Fruit fly (Drosophila melanogaster): ENCODE results near the gene CG6834.

Gene CG6834

DNA sequence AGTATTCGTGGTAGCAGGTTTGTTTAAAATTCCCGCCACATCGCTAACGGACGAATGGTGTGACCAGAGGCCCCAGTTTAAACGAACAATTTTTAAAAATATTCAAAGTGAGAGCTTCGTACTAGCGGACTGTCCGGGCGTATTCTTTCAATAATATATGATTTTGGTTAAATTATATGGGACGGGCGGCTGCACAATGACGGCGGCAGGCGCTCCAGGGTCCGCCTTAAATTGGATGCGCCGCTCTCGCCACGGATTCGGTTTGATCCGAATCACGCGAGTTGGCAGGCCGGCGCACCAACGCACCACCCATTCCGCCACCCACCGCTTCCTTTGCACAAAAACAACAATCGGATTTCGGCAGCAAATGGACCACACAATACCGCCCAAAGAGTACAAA, 47.4 kb upstream of the CG6834 start, which contains the start of gene CG14721 (continued):
- TF ChIP-seq CG14710 (tag; optimal IDR thresholded peaks at IDR 0.05) (peak; percentile 58), CG8478 (optimal IDR thresholded peaks at IDR 0.05) (no peak), knrl (GFP tag; IDR thresholded peaks at IDR 0.05; ENCODE audit: partially characterized antibody) (peak; percentile 56), ttk (GFP tag; IDR thresholded peaks at IDR 0.05) (no peak), Awh (GFP tag; IDR thresholded peaks at IDR 0.05) (no peak), ranshi (GFP tag; IDR thresholded peaks at IDR 0.05) (peak; percentile 18; the same call in 1 of the 2 replicates), CG2129 (GFP tag; IDR thresholded peaks at IDR 0.05; ENCODE audit: partially characterized antibody) (no peak), jumu (GFP tag; optimal IDR thresholded peaks at IDR 0.05) (peak; percentile 55), en (GFP tag; optimal IDR thresholded peaks at IDR 0.05) (no peak), run (tag; optimal IDR thresholded peaks at IDR 0.05) (no peak), Sin3A (optimal IDR thresholded peaks at IDR 0.05) (peak; percentile 78)

DNA sequence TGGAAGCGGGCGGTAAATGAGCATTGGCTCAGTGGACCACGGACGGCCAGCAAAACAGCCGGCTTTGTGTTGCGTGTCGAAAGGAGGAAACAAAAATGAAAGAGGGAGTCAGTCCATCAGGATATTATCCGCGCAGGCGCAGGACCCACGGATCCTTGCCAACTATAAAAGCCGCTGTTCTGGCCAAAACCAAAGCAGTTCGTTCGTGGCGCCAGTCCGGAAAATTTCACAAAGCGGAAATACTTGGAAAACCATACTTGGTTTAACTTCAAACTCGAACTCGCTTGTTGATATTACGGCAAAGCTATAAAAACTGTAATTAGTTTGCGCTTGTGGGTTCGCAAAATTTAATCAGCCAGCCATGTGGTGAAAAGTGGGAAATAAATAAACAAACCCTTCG, 33.7 kb upstream of the CG6834 start, which contains the start of gene CG12594:
Gene CG12594, plus strand, starts transcription at position 142 of the 400 bp plus-strand sequence.
- TF ChIP-seq ewg (GFP tag; optimal IDR thresholded peaks at IDR 0.05) (peak; percentile 74), CG30431 (GFP tag; optimal IDR thresholded peaks at IDR 0.05) (no peak), Deaf1 (tag; optimal IDR thresholded peaks at IDR 0.05) (peak; percentile 7), abd-A (tag; optimal IDR thresholded peaks at IDR 0.05) (peak; percentile 32), Jarid2 (GFP tag; optimal IDR thresholded peaks at IDR 0.05) (peak; percentile 4), CG5180 (GFP tag; optimal IDR thresholded peaks at IDR 0.05) (peak; percentile 67), Dbx (GFP tag; IDR thresholded peaks at IDR 0.05) (no peak), scrt (GFP tag; optimal IDR thresholded peaks at IDR 0.05) (peak; percentile 57), chinmo (GFP tag; IDR thresholded peaks at IDR 0.05; ENCODE audit: partially characterized antibody) (0 out of 4 replicates have a peak, but pooled peaks have one; percentile 22)

DNA sequence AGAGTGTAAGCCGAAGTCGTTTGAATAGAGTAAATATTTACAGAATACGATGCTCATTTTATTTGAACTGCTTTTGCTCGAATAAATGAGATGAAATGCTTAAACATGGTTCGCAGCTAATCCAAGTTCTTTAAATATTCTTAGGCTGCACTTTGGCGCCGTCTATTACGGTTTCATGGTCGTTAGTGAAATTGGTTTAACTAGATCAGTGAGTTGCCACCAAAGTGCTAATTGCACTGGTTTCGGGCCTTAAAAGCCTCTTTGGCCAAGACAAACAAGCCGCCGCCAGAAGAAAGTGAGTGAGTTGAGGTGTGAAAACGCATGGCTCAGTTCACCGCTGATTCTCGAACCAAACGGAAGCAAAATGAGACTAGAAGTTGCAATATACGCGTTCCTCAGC, 23.4 kb upstream of the CG6834 start, which contains the start of gene CG14720:
Gene CG14720, plus strand, starts transcription at position 301 of the 400 bp plus-strand sequence.
- TF ChIP-seq Hr51 (GFP tag; optimal IDR thresholded peaks at IDR 0.05), result no peak
- TF ChIP-seq CG1529 (GFP tag; optimal IDR thresholded peaks at IDR 0.05), result no peak
- no peak for TF ChIP-seq Awh (GFP tag; IDR thresholded peaks at IDR 0.05)

DNA sequence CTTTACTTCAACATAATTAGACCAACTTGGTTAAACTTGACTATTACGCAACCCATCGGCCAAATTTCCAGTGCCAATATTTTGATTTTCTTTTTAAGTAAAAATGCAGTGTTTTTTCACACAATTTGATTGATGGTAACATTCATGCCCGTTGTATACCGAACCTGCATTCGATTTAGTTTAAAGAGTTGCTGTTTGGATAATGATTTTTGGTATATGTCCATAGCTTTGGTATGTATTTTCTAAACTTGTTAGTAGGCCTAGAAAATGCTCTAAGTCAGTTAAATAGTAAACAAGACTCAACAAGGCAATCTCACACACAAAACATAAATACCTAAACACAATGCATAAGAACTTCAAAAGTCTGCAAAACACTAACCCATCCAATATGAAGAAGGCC, 15.8 kb upstream of the CG6834 start, which contains the start of gene I-t:
Gene I-t, plus strand, starts transcription at position 301 of the 400 bp plus-strand sequence.
- TF ChIP-seq CG30020 (tag; optimal IDR thresholded peaks at IDR 0.05) (no peak), CkIIα-i1 (GFP tag; IDR thresholded peaks at IDR 0.05) (no peak), D19B (GFP tag; optimal IDR thresholded peaks at IDR 0.05) (no peak), pros (GFP tag; optimal IDR thresholded peaks at IDR 0.05) (no peak), ATbp (GFP tag; optimal IDR thresholded peaks at IDR 0.05) (no peak), crp (GFP tag; optimal IDR thresholded peaks at IDR 0.05) (no peak), gcm2 (GFP tag; optimal IDR thresholded peaks at IDR 0.05) (no peak), usp (GFP tag; optimal IDR thresholded peaks at IDR 0.05) (no peak), tll (GFP tag; optimal IDR thresholded peaks at IDR 0.05) (no peak), row (GFP tag; IDR thresholded peaks at IDR 0.05) (no peak), CG14965 (GFP tag; optimal IDR thresholded peaks at IDR 0.05; ENCODE audit: borderline replicate concordance) (no peak), mirr (GFP tag; optimal IDR thresholded peaks at IDR 0.05) (no peak), CG8089 (GFP tag; optimal IDR thresholded peaks at IDR 0.05) (no peak), CG2712 (tag; optimal IDR thresholded peaks at IDR 0.05) (no peak)
